Worm (Caenorhabditis elegans) whole organism, late embryonic: ENCODE measurements around the gene shw-1.

Experiments
- K09A11.1 ChIP-seq: sonication (generic microtip); optimal IDR thresholded peaks from 2 replicates; lab custom pipeline; 2017; ENCODE audit warnings: antibody characterized with exemption, mild to moderate bottlenecking, missing genetic modification characterization, missing compliant biosample characterization; ENCODE audit not compliant: insufficient read depth
- ama-1 ChIP-seq: fragments of 150-350 bp; optimal IDR thresholded peaks from 2 replicates; lab custom pipeline; 2014
- ceh-14 ChIP-seq: sonication (generic microtip); optimal IDR thresholded peaks from 2 replicates; lab custom pipeline; 2016; ENCODE audit warnings: missing genotype, missing genetic modification characterization, missing compliant biosample characterization
- ceh-2 ChIP-seq: sonication (generic microtip); optimal IDR thresholded peaks from 2 replicates; lab custom pipeline; 2016; ENCODE audit warnings: missing genotype, missing genetic modification characterization, missing compliant biosample characterization
- ceh-22 ChIP-seq: sonication (generic microtip); optimal IDR thresholded peaks from 2 replicates; lab custom pipeline; 2017; ENCODE audit warnings: missing biosample characterization, missing genetic modification characterization
- ceh-30 ChIP-seq: fragments of 150-350 bp; optimal IDR thresholded peaks from 2 replicates; lab custom pipeline; 2014; ENCODE audit warnings: missing biosample characterization, missing genetic modification characterization
- ceh-45 ChIP-seq: fragments of 200-800 bp; sonication (Bioruptor generic); IDR thresholded peaks from 2 replicates; pipeline ENCODE4 v1.3.6; 2022; ENCODE audit warnings: missing genetic modification reagents, missing genetic modification characterization, missing compliant biosample characterization
- ets-4 ChIP-seq: sonication (generic microtip); optimal IDR thresholded peaks from 2 replicates; lab custom pipeline; 2016; ENCODE audit warnings: missing genetic modification characterization, missing compliant biosample characterization
- hlh-8 ChIP-seq: sonication (generic microtip); optimal IDR thresholded peaks from 2 replicates; lab custom pipeline; 2016; ENCODE audit warnings: missing genotype, missing genetic modification characterization, missing compliant biosample characterization
- lim-6 ChIP-seq: sonication (generic microtip); optimal IDR thresholded peaks from 2 replicates; lab custom pipeline; 2016; ENCODE audit warnings: missing genetic modification characterization, missing compliant biosample characterization
- nfya-1 ChIP-seq: sonication (generic microtip); optimal IDR thresholded peaks from 2 replicates; lab custom pipeline; 2017; ENCODE audit warnings: missing genetic modification characterization, mild to moderate bottlenecking, missing compliant biosample characterization, antibody characterized with exemption, moderate library complexity
- pag-3 ChIP-seq: sonication (generic microtip); optimal IDR thresholded peaks from 2 replicates; lab custom pipeline; 2016; ENCODE audit warnings: missing compliant biosample characterization, missing genetic modification characterization, borderline replicate concordance
- pat-9 ChIP-seq: fragments of 200-800 bp; sonication (Bioruptor generic); optimal IDR thresholded peaks from 2 replicates; lab custom pipeline; 2018; ENCODE audit warnings: mild to moderate bottlenecking, missing genetic modification characterization, moderate library complexity, missing compliant biosample characterization
- pqm-1 ChIP-seq: sonication (generic microtip); optimal IDR thresholded peaks from 2 replicates; lab custom pipeline; 2016; ENCODE audit warnings: missing genetic modification characterization, missing compliant biosample characterization

ce11 chrII:8333643-8334042, 12.4 kb upstream of the shw-1 start, which contains the start of gene C26D10.7:
- no peak for TF ChIP-seq ceh-14 (tag; lab: Kevin White, UChicago)
- no peak for TF ChIP-seq ama-1
- no peak for TF ChIP-seq pag-3 (tag; lab: Kevin White, UChicago)
- no peak for TF ChIP-seq pqm-1 (tag; lab: Kevin White, UChicago)
- no peak for TF ChIP-seq ets-4
- no peak for TF ChIP-seq nfya-1 (tag; lab: Kevin White, UChicago)
- no peak for TF ChIP-seq ceh-2 (tag; lab: Kevin White, UChicago)
- TF ChIP-seq ceh-30 = no peak
- no peak for TF ChIP-seq ceh-22
- TF ChIP-seq pat-9 (tag; lab: Kevin White, UChicago) = no peak
- TF ChIP-seq hlh-8 (tag; lab: Kevin White, UChicago) = no peak
- no peak for TF ChIP-seq K09A11.1 (tag; lab: Kevin White, UChicago)
- no peak for TF ChIP-seq ceh-45 (GFP tag; lab: Robert Waterston, UW)
- no peak for TF ChIP-seq lim-6 (tag; lab: Kevin White, UChicago)
